Worm (Caenorhabditis elegans): Measurements from ENCODE around the gene iff-1.

iff-1 gene

DNA sequence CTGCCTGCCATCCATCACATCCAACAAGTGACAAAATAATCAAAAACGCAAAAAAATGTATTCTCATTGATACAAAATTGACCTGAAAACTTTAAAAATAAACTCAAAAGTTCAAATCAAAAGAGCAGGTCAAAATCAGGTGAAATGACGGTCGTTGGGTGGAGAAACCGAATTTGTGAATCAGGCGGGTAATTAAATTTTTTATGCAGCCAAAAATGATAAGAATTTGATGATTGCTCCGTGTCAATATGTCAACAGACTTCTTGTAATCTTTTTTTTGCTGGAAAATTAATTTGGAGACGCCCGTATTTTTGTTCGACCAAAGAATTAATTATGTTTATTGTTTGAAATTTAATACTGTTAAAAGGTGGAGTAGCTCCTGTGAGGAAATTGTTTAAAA, 33.1 kb downstream of the iff-1 start, which contains the start of gene ncx-6:
Gene ncx-6, minus strand, starts transcription at position 88 of the 400 bp plus-strand sequence.
- TF ChIP-seq lir-1 (GFP tag; conservative IDR thresholded peaks at IDR 0.05) (no peak), snpc-3.4 (tag; optimal IDR thresholded peaks at IDR 0.05) (no peak), F55B11.4 (tag; optimal IDR thresholded peaks at IDR 0.05; ENCODE audit: borderline replicate concordance, insufficient read depth) (no peak), nhr-80 (tag; optimal IDR thresholded peaks at IDR 0.05) (peak; percentile 53), athp-1 (tag; optimal IDR thresholded peaks at IDR 0.05) (no peak), egl-44 (GFP tag; IDR thresholded peaks at IDR 0.05) (no peak), snpc-4 (GFP tag; optimal IDR thresholded peaks at IDR 0.05) (no peak), snpc-4 (tag; optimal IDR thresholded peaks at IDR 0.05) (peak in 1 of 4 experiments; percentile 16)

DNA sequence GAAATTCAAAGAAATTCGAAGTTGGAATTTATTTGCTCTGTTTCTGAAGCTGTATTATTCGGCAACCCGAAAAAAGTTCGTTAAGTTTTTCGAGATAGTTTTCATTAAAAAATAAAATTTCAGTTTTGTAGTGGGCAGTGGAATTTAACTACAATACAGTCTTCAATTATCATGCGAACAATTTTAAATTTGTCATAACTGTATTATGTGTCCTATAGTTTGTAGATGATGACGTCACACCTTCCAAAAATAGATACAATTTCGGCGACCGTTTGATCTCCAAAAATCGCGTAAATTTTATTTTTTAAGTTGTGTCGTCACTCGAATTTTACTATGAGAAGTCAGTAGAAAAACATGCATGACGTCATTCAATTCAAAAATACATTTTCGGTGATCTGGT, 33.8 kb downstream of the iff-1 start:
- TF ChIP-seq F22D6.2 (tag; optimal IDR thresholded peaks at IDR 0.05) (no peak), F33H1.4 (GFP tag; IDR thresholded peaks at IDR 0.05) (no peak), nfya-2 (GFP tag; IDR thresholded peaks at IDR 0.05) (no peak), F37B4.10 (GFP tag; IDR thresholded peaks at IDR 0.05) (no peak), lag-1 (GFP tag; IDR thresholded peaks at IDR 0.05) (no peak), ztf-6 (GFP tag; IDR thresholded peaks at IDR 0.05) (no peak), B0336.3 (GFP tag; IDR thresholded peaks at IDR 0.05) (no peak), snpc-3.4 (tag; optimal IDR thresholded peaks at IDR 0.05) (no peak), gei-17 (GFP tag; optimal IDR thresholded peaks at IDR 0.05) (no peak), mes-4 (tag; optimal IDR thresholded peaks at IDR 0.05) (no peak), madf-8 (GFP tag; conservative IDR thresholded peaks at IDR 0.05) (no peak), egrh-3 (GFP tag; IDR thresholded peaks at IDR 0.05) (no peak), let-526 (GFP tag; IDR thresholded peaks at IDR 0.05) (no peak), akir-1 (GFP tag; optimal IDR thresholded peaks at IDR 0.05) (no peak), B0035.1 (tag; optimal IDR thresholded peaks at IDR 0.05) (no peak)

DNA sequence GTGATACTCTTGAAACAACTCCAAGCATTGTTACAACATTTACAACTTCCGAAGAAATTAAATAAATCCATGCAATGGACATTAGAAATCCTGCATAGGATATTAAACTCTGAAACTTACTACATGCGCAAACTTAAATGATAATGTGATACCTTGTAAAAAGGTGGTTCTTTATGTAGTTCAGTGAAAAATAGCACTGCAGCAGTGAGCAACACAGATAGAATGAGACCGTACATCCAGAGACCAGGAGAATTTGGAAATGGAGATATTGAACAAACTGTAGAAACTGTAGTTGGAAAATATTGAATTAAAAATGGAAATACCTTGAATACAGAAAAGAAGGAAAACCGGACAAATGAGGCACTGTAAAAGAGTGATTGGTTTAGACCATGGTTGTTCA, 35.8 kb downstream of the iff-1 start:
- TF ChIP-seq B0261.1 (tag; optimal IDR thresholded peaks at IDR 0.05) = no peak
- no peak for TF ChIP-seq tbx-9 (tag; optimal IDR thresholded peaks at IDR 0.05; ENCODE audit: borderline replicate concordance)
- no peak for TF ChIP-seq ztf-22 (GFP tag; optimal IDR thresholded peaks at IDR 0.05)
- no peak for TF ChIP-seq nhr-179 (tag; optimal IDR thresholded peaks at IDR 0.05)
- no peak for TF ChIP-seq pbrm-1 (GFP tag; IDR thresholded peaks at IDR 0.05)
- TF ChIP-seq mxl-1 (tag; optimal IDR thresholded peaks at IDR 0.05) = no peak
- TF ChIP-seq akir-1 (GFP tag; optimal IDR thresholded peaks at IDR 0.05) = no peak
- TF ChIP-seq F39B2.1 (GFP tag; IDR thresholded peaks at IDR 0.05) = no peak
- TF ChIP-seq nfya-2 (GFP tag; IDR thresholded peaks at IDR 0.05) = no peak
- no peak for TF ChIP-seq gei-17 (GFP tag; optimal IDR thresholded peaks at IDR 0.05)
- TF ChIP-seq nhr-80 (tag; optimal IDR thresholded peaks at IDR 0.05) = no peak
- TF ChIP-seq ztf-26 (tag; optimal IDR thresholded peaks at IDR 0.05) = no peak
- TF ChIP-seq rcor-1 (GFP tag; IDR thresholded peaks at IDR 0.05) = no peak
- TF ChIP-seq nfyb-1 (GFP tag; IDR thresholded peaks at IDR 0.05) = no peak
- TF ChIP-seq dox-1 (GFP tag; IDR thresholded peaks at IDR 0.05) = no peak
- no peak for TF ChIP-seq Y53F4B.3 (GFP tag; IDR thresholded peaks at IDR 0.05)
- no peak for TF ChIP-seq egrh-3 (GFP tag; IDR thresholded peaks at IDR 0.05)
- no peak for TF ChIP-seq madf-6 (GFP tag; IDR thresholded peaks at IDR 0.05)
- TF ChIP-seq atf-7 (tag; optimal IDR thresholded peaks at IDR 0.05) = no peak

All from whole organism, young adult.